Worm (Caenorhabditis elegans): Measurements from ENCODE around the gene B0001.3.

Gene B0001.3

ce11 chrIV:12127838-12128237, 17.7 kb downstream of the B0001.3 start:
- TF ChIP-seq hmg-1.1 (GFP tag; IDR thresholded peaks at IDR 0.05): 0 out of 2 replicates have a peak, but pooled peaks have one; percentile 12
- no peak for TF ChIP-seq nhr-11 (tag; optimal IDR thresholded peaks at IDR 0.05)
- TF ChIP-seq nhr-77 (tag; optimal IDR thresholded peaks at IDR 0.05): no peak
- no peak for TF ChIP-seq D1046.2 (GFP tag; IDR thresholded peaks at IDR 0.05)
- peak in 1 of 2 experiments; percentile 30 for TF ChIP-seq lsy-2 (tag; optimal IDR thresholded peaks at IDR 0.05)
- TF ChIP-seq ceh-44 (GFP tag; IDR thresholded peaks at IDR 0.05): no peak
- no peak for TF ChIP-seq vab-7 (GFP tag; IDR thresholded peaks at IDR 0.05)
- TF ChIP-seq zfp-3 (GFP tag; conservative IDR thresholded peaks at IDR 0.05): no peak
- no peak for TF ChIP-seq F49E8.2 (tag; optimal IDR thresholded peaks at IDR 0.05; ENCODE audit: borderline replicate concordance)
- no peak for TF ChIP-seq rbr-2 (tag; optimal IDR thresholded peaks at IDR 0.05)
- TF ChIP-seq hlh-11 (tag; optimal IDR thresholded peaks at IDR 0.05): peak; percentile 12
- TF ChIP-seq sdz-12 (GFP tag; optimal IDR thresholded peaks at IDR 0.05): no peak
- TF ChIP-seq spr-3 (GFP tag; optimal IDR thresholded peaks at IDR 0.05): no peak
- TF ChIP-seq php-3 (GFP tag; IDR thresholded peaks at IDR 0.05): no peak
- TF ChIP-seq mes-2 (tag; optimal IDR thresholded peaks at IDR 0.05; ENCODE audit: poor library complexity, severe bottlenecking): no peak
- no peak for TF ChIP-seq nhr-76 (tag; optimal IDR thresholded peaks at IDR 0.05)
- no peak for TF ChIP-seq nhr-41 (GFP tag; IDR thresholded peaks at IDR 0.05)
- TF ChIP-seq skn-1 (tag; optimal IDR thresholded peaks at IDR 0.05): no peak
- no peak for TF ChIP-seq pha-4 (GFP tag; IDR thresholded peaks at IDR 0.05)
- peak; percentile 12 for TF ChIP-seq pha-4 (tag; optimal IDR thresholded peaks at IDR 0.05)
- no peak for TF ChIP-seq nhr-42 (GFP tag; IDR thresholded peaks at IDR 0.05)
- TF ChIP-seq ces-1 (GFP tag; optimal IDR thresholded peaks at IDR 0.05): no peak
- TF ChIP-seq ceh-82 (tag; optimal IDR thresholded peaks at IDR 0.05): no peak
- TF ChIP-seq nhr-111 (GFP tag; optimal IDR thresholded peaks at IDR 0.05): no peak

ce11 chrIV:12126740-12127472, 18.6 kb downstream of the B0001.3 start:
- TF ChIP-seq aha-1 (tag) (peak; percentile 1), nhr-28 (tag; optimal IDR thresholded peaks at IDR 0.05) (no peak), lsy-2 (tag; optimal IDR thresholded peaks at IDR 0.05) (peak in 1 of 2 experiments; percentile 22), unc-62 (GFP tag; optimal IDR thresholded peaks at IDR 0.05 in 1 of 2) (no peak), unc-62 (tag; optimal IDR thresholded peaks at IDR 0.05) (no peak), snpc-4 (tag; optimal IDR thresholded peaks at IDR 0.05) (no peak), ces-1 (GFP tag; optimal IDR thresholded peaks at IDR 0.05) (no peak)

ce11 chrIV:12124314-12125084, 21.0 kb downstream of the B0001.3 start, which contains the start of gene dhhc-6:
dhhc-6 (plus strand) TSS chrIV:12124952.
- TF ChIP-seq hlh-11 (tag; optimal IDR thresholded peaks at IDR 0.05) (no peak), lin-38 (GFP tag; IDR thresholded peaks at IDR 0.05) (peak; percentile 44), aly-2 (tag; optimal IDR thresholded peaks at IDR 0.05) (no peak), unc-130 (GFP tag; optimal IDR thresholded peaks at IDR 0.05) (no peak), madf-9 (GFP tag; conservative IDR thresholded peaks at IDR 0.05) (no peak), unc-39 (tag; optimal IDR thresholded peaks at IDR 0.05) (no peak), mep-1 (tag; optimal IDR thresholded peaks at IDR 0.05) (peak; percentile 30), set-16 (GFP tag; IDR thresholded peaks at IDR 0.05) (peak; percentile 75), ztf-7 (tag; optimal IDR thresholded peaks at IDR 0.05) (no peak), jun-1 (tag; optimal IDR thresholded peaks at IDR 0.05) (no peak), snpc-1.2 (GFP tag; IDR thresholded peaks at IDR 0.05) (peak; percentile 31; the same call in 1 of the 2 replicates), ctbp-1 (GFP tag; IDR thresholded peaks at IDR 0.05) (no peak), zip-11 (GFP tag; IDR thresholded peaks at IDR 0.05) (no peak), ceh-44 (GFP tag; IDR thresholded peaks at IDR 0.05) (no peak)

Data from whole organism, L4 larva.